Worm (Caenorhabditis elegans): ENCODE results near the gene T27A10.6.

Gene T27A10.6

DNA sequence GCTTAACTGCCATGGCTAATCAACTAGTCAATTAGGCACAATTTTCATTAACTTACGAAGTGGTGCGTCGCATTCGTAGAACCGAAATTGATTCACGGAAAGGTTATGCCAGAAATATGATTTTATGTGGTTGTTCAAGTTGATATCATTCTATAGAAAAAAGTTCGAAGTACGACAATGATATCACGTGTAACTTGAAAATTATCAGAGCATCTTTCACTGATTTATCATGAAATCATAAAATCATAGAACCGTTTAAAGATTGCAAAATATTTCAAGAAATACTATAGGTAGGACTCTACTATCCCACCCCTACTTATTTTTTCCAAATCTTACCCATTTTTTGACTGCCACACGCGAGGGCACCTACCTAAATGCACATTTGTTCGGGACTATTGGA is 43.2 kb downstream of the T27A10.6 start (continued):
- TF ChIP-seq arid-1 (GFP tag; conservative IDR thresholded peaks at IDR 0.05), result no peak
- no peak for TF ChIP-seq tra-1 (GFP tag; IDR thresholded peaks at IDR 0.05)
- no peak for TF ChIP-seq nhr-77 (tag; optimal IDR thresholded peaks at IDR 0.05)
- no peak for TF ChIP-seq fkh-10 (GFP tag; optimal IDR thresholded peaks at IDR 0.05)
- no peak for TF ChIP-seq vab-7 (GFP tag; IDR thresholded peaks at IDR 0.05)
- TF ChIP-seq ama-1 (optimal IDR thresholded peaks at IDR 0.05), result no peak
- TF ChIP-seq mep-1 (tag; optimal IDR thresholded peaks at IDR 0.05), result peak; percentile 1
- TF ChIP-seq snpc-1.2 (GFP tag; IDR thresholded peaks at IDR 0.05), result no peak
- 0 out of 2 replicates have a peak, but pooled peaks have one; percentile 37 for TF ChIP-seq php-3 (GFP tag; IDR thresholded peaks at IDR 0.05)
- TF ChIP-seq ces-1 (GFP tag; optimal IDR thresholded peaks at IDR 0.05), result no peak
- TF ChIP-seq F49E8.2 (tag; optimal IDR thresholded peaks at IDR 0.05; ENCODE audit: borderline replicate concordance), result no peak
- no peak for TF ChIP-seq ctbp-1 (GFP tag; IDR thresholded peaks at IDR 0.05)

ce11 chrX:3551173-3551572 is 45.0 kb downstream of the T27A10.6 start:
- TF ChIP-seq madf-9 (GFP tag; conservative IDR thresholded peaks at IDR 0.05) (no peak), lin-38 (GFP tag; IDR thresholded peaks at IDR 0.05) (no peak), dmd-6 (GFP tag; IDR thresholded peaks at IDR 0.05) (peak; percentile 30; the same call in 1 of the 2 replicates), rbr-2 (tag; optimal IDR thresholded peaks at IDR 0.05) (no peak), egl-27 (tag; optimal IDR thresholded peaks at IDR 0.05) (no peak), nhr-42 (GFP tag; IDR thresholded peaks at IDR 0.05) (no peak), unc-39 (tag; optimal IDR thresholded peaks at IDR 0.05) (no peak), pqm-1 (tag; optimal IDR thresholded peaks at IDR 0.05) (no peak), ZK337.2 (GFP tag; IDR thresholded peaks at IDR 0.05) (no peak), tra-1 (GFP tag; IDR thresholded peaks at IDR 0.05) (peak; percentile 71), duxl-1 (tag; optimal IDR thresholded peaks at IDR 0.05; ENCODE audit: poor library complexity) (no peak), nhr-41 (GFP tag; IDR thresholded peaks at IDR 0.05) (no peak), aha-1 (tag) (no peak), sdz-12 (GFP tag; optimal IDR thresholded peaks at IDR 0.05) (no peak), daf-16 (GFP tag; optimal IDR thresholded peaks at IDR 0.05) (no peak), daf-16 (tag; optimal IDR thresholded peaks at IDR 0.05) (peak; percentile 88), hlh-30 (tag; optimal IDR thresholded peaks at IDR 0.05; ENCODE audit: insufficient read depth) (peak; percentile 5), daf-8 (GFP tag; IDR thresholded peaks at IDR 0.05) (no peak), nhr-25 (tag; optimal IDR thresholded peaks at IDR 0.05; ENCODE audit: borderline replicate concordance, insufficient read depth) (no peak), hlh-11 (tag; optimal IDR thresholded peaks at IDR 0.05) (peak; percentile 33), dve-1 (tag; optimal IDR thresholded peaks at IDR 0.05; ENCODE audit: insufficient read depth) (peak; percentile 11), php-3 (GFP tag; IDR thresholded peaks at IDR 0.05) (no peak), pha-4 (GFP tag; IDR thresholded peaks at IDR 0.05) (0 out of 2 replicates have a peak, but pooled peaks have one; percentile 40), pha-4 (tag; optimal IDR thresholded peaks at IDR 0.05) (no peak), zag-1 (tag; optimal IDR thresholded peaks at IDR 0.05) (no peak), hif-1 (tag; optimal IDR thresholded peaks at IDR 0.05) (no peak), mes-2 (tag; optimal IDR thresholded peaks at IDR 0.05; ENCODE audit: poor library complexity, severe bottlenecking) (peak; percentile 31), nhr-111 (GFP tag; optimal IDR thresholded peaks at IDR 0.05) (no peak), zfp-3 (GFP tag; conservative IDR thresholded peaks at IDR 0.05) (no peak)

- TF ChIP-seq nhr-48 (tag; optimal IDR thresholded peaks at IDR 0.05) (no peak), unc-130 (GFP tag; optimal IDR thresholded peaks at IDR 0.05) (no peak), daf-16 (GFP tag; optimal IDR thresholded peaks at IDR 0.05) (no peak), daf-16 (tag; optimal IDR thresholded peaks at IDR 0.05) (peak; percentile 36), spr-1 (tag; optimal IDR thresholded peaks at IDR 0.05) (no peak), D1046.2 (GFP tag; IDR thresholded peaks at IDR 0.05) (no peak), madf-5 (GFP tag; IDR thresholded peaks at IDR 0.05) (no peak), dve-1 (tag; optimal IDR thresholded peaks at IDR 0.05; ENCODE audit: insufficient read depth) (peak; percentile 13), ztf-11 (tag; optimal IDR thresholded peaks at IDR 0.05) (no peak), dmd-6 (GFP tag; IDR thresholded peaks at IDR 0.05) (peak; percentile 42; the same call in 1 of the 2 replicates), ZK337.2 (GFP tag; IDR thresholded peaks at IDR 0.05) (no peak), madf-9 (GFP tag; conservative IDR thresholded peaks at IDR 0.05) (no peak), ceh-20 (GFP tag; IDR thresholded peaks at IDR 0.05) (no peak), ama-1 (optimal IDR thresholded peaks at IDR 0.05) (no peak), pqm-1 (tag; optimal IDR thresholded peaks at IDR 0.05) (peak; percentile 89), snpc-4 (tag; optimal IDR thresholded peaks at IDR 0.05) (no peak), fkh-10 (GFP tag; optimal IDR thresholded peaks at IDR 0.05) (no peak), unc-39 (tag; optimal IDR thresholded peaks at IDR 0.05) (no peak), mdl-1 (tag; optimal IDR thresholded peaks at IDR 0.05) (no peak)
Measured at ce11 chrX:3548716-3549115, 47.4 kb downstream of the T27A10.6 start.
